Worm (Caenorhabditis elegans) whole organism, L4/young adult: ENCODE data around the gene nipi-4.

Experiments used
- W03F9.2 ChIP-seq: fragments of 150-350 bp; optimal IDR thresholded peaks from 2 replicates; lab custom pipeline; 2014; ENCODE audit warnings: missing biosample characterization, missing genetic modification characterization
- dao-5 ChIP-seq: sonication (generic microtip); optimal IDR thresholded peaks from 2 replicates; lab custom pipeline; 2016; ENCODE audit warnings: missing genotype, missing genetic modification characterization, moderate library complexity, missing compliant biosample characterization
- him-1 ChIP-seq: sonication (generic microtip); optimal IDR thresholded peaks from 2 replicates; lab custom pipeline; 2016; ENCODE audit warnings: missing genotype, missing genetic modification reagents, missing genetic modification characterization, missing compliant biosample characterization

The nipi-4 gene

DNA sequence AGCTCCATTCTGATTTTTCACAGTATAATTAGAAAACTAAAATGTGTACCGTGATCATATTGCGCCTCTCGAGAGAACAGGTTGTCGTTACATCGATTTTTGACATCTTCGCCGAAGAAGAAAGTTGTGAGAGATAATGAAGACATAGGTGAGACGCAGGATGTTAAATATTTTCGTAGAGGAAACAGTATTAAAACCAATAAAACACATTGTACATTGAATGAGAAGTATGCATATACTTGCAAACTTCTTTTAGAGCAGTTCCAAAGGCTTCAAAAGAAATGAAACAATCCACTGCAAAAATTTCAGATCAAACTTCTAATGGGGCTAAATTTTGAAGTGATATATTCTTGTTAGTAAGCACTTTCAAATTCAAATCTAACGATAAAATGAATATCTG, at the start of gene nipi-4:
Gene nipi-4, minus strand, starts transcription at position 101 of the 400 bp plus-strand sequence.
- no peak for TF ChIP-seq dao-5
- TF ChIP-seq W03F9.2 (tag; lab: Kevin White, UChicago): no peak
- TF ChIP-seq him-1: no peak

DNA sequence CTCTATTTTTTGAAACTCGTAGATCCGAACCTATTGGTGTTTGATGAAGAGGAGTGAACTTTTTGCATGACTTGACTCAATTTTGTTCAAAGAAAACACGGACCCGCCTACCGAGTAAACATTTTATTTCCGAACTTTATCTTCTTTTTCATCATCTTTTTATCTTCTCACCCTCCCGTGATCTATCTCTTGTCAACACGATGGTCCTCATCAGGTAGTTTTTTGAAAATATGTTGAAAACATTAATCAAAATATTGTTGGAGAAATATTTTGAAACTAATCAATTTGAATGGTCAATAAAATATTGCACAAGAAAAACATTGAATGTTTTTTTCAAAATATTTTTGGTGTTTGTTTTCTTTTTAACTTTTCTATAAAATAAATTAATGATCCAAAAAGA, 37.8 kb upstream of the nipi-4 start:
- TF ChIP-seq him-1 (no peak), dao-5 (no peak), W03F9.2 (tag; lab: Kevin White, UChicago) (no peak)

DNA sequence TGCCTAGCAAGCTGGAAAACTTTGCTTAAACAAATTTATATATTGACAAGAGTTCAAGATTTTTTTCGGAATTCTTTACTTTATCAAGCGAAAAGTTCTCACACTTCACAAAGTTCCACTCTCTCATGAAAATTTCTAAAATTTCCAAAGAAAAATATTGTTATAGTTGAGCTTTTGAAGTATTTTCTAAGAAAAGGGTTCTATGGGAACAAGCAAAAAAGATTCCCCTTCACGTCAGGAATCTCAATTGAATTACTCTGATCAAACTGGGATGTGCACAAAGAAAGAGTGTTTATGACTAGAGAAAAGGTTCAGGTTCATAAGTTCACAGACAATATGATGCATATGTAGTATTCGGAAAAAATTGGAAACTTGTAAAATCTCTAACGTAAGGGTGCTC, 33.8 kb upstream of the nipi-4 start:
- TF ChIP-seq him-1 (no peak), dao-5 (no peak), W03F9.2 (tag; lab: Kevin White, UChicago) (no peak)

ce11 chrV:7901222-7901621, 30.6 kb upstream of the nipi-4 start:
- TF ChIP-seq W03F9.2 (tag; lab: Kevin White, UChicago) (no peak), dao-5 (no peak), him-1 (no peak)

ce11 chrV:7899761-7900160, 29.2 kb upstream of the nipi-4 start, which contains the start of gene F40A3.7:
F40A3.7 (minus strand) TSS chrV:7899861.
- TF ChIP-seq dao-5 (no peak), him-1 (no peak), W03F9.2 (tag; lab: Kevin White, UChicago) (no peak)

DNA sequence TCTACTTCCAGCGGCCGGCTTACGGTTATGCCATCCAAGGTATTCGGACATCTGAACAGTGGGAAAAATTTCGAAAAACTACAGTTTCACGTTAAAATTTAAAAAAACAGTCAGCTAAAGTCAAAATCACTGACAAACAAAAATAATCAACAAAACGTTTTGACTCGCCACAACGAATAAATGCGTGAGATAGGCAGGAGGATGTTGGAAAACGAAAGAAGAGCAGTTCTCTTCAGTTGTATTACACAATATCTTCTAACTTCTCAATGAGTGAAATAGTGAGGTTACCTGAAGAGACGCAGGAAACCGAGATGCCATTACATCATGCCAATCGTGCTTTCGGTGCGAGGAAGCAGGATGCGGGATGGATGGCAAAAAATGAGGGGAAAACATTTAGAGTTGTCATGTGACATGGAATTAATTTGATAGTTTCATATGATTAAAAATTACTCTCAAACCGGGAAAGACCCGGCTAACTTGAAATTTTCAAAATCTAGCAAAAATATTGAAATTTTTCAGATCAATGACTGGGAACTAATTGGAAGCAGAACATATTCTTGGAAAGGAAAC, 23.3 kb upstream of the nipi-4 start, which contains the start of gene F40A3.6:
Gene F40A3.6, minus strand, starts transcription at position 51 of the 570 bp plus-strand sequence.
- TF ChIP-seq dao-5: no peak
- no peak for TF ChIP-seq W03F9.2 (tag; lab: Kevin White, UChicago)
- no peak for TF ChIP-seq him-1

ce11 chrV:7891230-7891629, 20.6 kb upstream of the nipi-4 start, which contains the start of gene F40A3.1:
F40A3.1 (plus strand) TSS chrV:7891530.
- TF ChIP-seq him-1 (no peak), dao-5 (no peak), W03F9.2 (tag; lab: Kevin White, UChicago) (no peak)

DNA sequence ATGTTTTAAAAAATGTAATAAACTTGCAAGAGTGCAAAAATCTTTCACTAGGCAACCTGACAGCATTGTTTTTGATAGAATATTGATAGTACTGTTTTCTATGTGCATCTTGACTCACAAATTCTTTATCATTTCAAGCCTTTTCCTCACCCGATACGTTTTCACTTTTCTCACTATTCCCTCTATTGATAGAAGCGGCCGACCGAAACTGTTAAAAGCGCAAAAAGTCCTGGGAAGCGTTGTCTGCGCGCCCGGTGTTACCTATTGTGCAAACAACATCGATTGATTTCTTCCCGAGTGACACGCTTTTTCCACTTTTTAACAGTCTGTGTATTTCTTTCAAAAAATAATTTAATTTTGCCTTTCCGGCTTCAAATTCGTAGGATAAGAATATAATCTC, 17.4 kb upstream of the nipi-4 start:
- TF ChIP-seq dao-5 (no peak), him-1 (no peak), W03F9.2 (tag; lab: Kevin White, UChicago) (no peak)

- no peak for TF ChIP-seq him-1
- no peak for TF ChIP-seq W03F9.2 (tag; lab: Kevin White, UChicago)
- TF ChIP-seq dao-5: no peak
These were observed 13.8 kb upstream of the nipi-4 start for ce11 chrV:7884441-7884840.

DNA sequence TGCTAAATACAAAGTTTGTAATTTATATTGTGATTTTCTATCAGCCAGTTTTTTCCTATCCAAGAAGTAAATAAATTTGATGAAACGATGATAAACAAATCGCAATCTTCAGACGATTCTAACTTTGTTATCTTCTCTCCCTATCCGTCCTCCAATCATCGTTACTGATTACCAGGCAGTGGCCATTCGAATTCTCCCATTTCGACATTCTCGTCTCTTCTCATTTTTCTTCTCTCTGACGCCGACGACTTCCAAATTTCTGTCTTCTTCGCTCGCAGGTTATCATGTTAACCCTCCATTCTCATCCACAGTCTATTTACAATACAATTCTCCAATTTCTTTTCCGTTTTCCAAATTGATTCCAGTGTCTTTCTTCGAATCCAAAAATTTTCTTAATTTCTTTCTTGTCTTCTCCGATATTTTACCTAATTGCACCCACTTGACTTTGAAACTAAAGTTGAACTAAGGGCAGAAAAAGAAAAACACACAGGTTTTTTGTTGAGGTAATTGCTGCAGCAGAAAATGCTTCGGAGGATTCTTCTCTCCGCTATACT, 7.9 kb upstream of the nipi-4 start, which contains the start of gene F40A3.2:
Gene F40A3.2, plus strand, starts transcription at position 504 of the 554 bp plus-strand sequence.
- no peak for TF ChIP-seq W03F9.2 (tag; lab: Kevin White, UChicago)
- no peak for TF ChIP-seq dao-5
- TF ChIP-seq him-1: no peak

ce11 chrV:7876881-7877475, 6.4 kb upstream of the nipi-4 start, which contains the start of gene F40A3.3:
F40A3.3 (plus strand) TSS chrV:7877444.
- peak; percentile 38 for TF ChIP-seq W03F9.2 (tag; lab: Kevin White, UChicago)
- no peak for TF ChIP-seq dao-5

DNA sequence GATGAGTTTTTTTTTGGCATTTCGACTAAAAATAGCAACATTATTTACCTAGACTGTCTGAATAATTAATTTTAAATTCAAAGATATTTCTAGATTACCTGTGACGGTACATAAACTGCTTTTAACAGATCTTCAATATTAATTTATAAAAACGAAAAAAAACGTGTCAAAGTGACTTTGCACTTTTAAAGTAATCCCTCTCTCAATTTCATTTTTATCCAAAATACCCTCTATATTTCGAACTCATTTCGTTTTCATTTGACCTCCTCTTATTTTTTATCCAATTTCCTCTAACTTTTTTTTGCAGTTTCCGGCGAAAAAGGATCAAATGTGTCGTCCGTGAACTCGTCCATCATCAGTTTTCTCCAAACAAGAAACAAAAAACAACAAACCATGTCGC, 4.8 kb upstream of the nipi-4 start, which contains the start of gene F40A3.4:
Gene F40A3.4, plus strand, starts transcription at position 301 of the 400 bp plus-strand sequence.
- TF ChIP-seq dao-5: no peak

ce11 chrV:7872945-7873344, 2.3 kb upstream of the nipi-4 start:
- TF ChIP-seq him-1: no peak
- no peak for TF ChIP-seq dao-5
- no peak for TF ChIP-seq W03F9.2 (tag; lab: Kevin White, UChicago)

- no peak for TF ChIP-seq dao-5
- no peak for TF ChIP-seq him-1
- no peak for TF ChIP-seq W03F9.2 (tag; lab: Kevin White, UChicago)
These were observed 5.9 kb downstream of the nipi-4 start, which contains the start of gene C37C3.11 for ce11 chrV:7864663-7865062. C37C3.11 (minus strand) TSS chrV:7864763.

DNA sequence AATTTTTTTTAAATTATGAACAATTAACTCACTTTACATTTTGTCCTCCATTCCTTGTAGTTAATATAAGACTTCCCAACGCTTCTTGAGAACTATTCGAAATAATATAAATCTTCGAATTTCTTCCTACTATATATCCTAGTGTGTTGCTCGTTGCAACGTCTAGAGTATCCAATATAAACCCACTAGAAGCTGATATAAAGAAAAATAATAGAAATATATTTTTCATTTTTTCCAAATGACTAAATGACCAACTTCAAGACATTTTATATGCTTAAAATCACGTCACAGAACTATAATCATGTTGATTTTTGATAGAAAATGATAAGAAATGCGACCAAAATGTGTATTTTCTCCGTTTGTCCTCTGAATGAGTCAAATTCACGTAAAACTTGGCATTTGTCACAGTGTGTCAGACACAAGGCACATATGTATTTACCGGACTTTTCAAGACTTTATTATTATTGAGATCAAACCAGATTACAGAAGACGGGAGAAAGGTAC, 7.5 kb downstream of the nipi-4 start, which contains the start of gene C37C3.10:
Gene C37C3.10, minus strand, starts transcription at position 51 of the 504 bp plus-strand sequence.
- no peak for TF ChIP-seq W03F9.2 (tag; lab: Kevin White, UChicago)
- no peak for TF ChIP-seq him-1
- no peak for TF ChIP-seq dao-5
